Worm (Caenorhabditis elegans): ENCODE results near the gene srh-8.

srh-8 gene

ce11 chrV:4005219-4005618 is at the start of gene srh-8:
Gene srh-8 (plus strand): TSS chrV:4005519.
- TF ChIP-seq aha-1 (tag) (peak; percentile 25), pha-4 (GFP tag; IDR thresholded peaks at IDR 0.05) (no peak), pha-4 (tag; optimal IDR thresholded peaks at IDR 0.05) (no peak)

DNA sequence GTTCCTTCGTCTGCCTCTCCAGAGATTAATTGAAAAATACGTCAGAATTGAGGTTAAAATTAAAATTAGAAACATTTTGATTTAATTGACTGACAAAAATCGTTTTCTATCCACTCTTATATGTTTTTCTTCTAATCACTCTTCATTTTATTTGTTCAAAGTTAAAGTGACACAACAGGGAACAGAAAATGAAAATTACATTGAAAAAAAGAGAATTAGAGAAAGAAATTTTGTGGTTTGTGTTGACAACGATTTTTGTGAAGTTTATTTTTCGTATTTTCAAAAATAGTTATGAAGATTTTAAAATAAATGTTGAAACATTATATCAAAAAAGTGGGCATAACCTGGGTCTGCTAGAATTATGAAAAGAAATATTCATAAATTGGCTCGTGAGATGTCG is 47.7 kb upstream of the srh-8 start, which contains the start of gene cyp-34A5:
Gene cyp-34A5 (minus strand): TSS at position 101 of the 400 bp plus-strand sequence.
- TF ChIP-seq dmd-8 (GFP tag; IDR thresholded peaks at IDR 0.05) (no peak), ceh-32 (tag; optimal IDR thresholded peaks at IDR 0.05; ENCODE audit: poor library complexity) (no peak), ama-1 (optimal IDR thresholded peaks at IDR 0.05) (no peak), sdz-12 (GFP tag; optimal IDR thresholded peaks at IDR 0.05) (no peak), aha-1 (tag) (no peak), nhr-77 (tag; optimal IDR thresholded peaks at IDR 0.05) (no peak), zip-11 (GFP tag; IDR thresholded peaks at IDR 0.05) (no peak), lin-38 (GFP tag; IDR thresholded peaks at IDR 0.05) (no peak), nhr-28 (tag; optimal IDR thresholded peaks at IDR 0.05) (peak; percentile 49)

DNA sequence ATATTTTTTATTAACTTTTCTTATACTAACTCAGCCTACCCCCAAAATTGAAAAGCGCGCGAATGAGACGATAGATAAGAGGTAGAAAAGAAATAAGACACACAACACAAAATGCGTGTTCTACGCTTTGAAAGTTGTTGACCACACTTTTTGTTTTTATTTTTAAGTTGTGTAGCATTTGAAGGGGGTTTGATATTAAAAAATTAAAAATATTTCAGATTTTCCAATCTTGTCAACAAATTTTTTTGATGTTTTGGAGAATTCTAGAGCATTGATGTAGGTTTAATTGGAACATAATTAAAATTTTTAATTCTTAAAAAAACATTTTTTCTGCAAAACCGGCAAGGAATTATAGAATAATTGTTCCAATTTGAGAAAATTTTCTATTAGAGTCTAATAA is 44.1 kb upstream of the srh-8 start, which contains the start of gene cyp-34A6:
Gene cyp-34A6 (minus strand): TSS at position 101 of the 400 bp plus-strand sequence.
- TF ChIP-seq daf-16 (GFP tag; optimal IDR thresholded peaks at IDR 0.05) (no peak), daf-16 (tag; optimal IDR thresholded peaks at IDR 0.05) (peak; percentile 49), madf-5 (GFP tag; IDR thresholded peaks at IDR 0.05) (no peak)

- TF ChIP-seq cey-2 (tag; optimal IDR thresholded peaks at IDR 0.05; ENCODE audit: borderline replicate concordance, insufficient read depth) (no peak), R02D3.7 (tag; optimal IDR thresholded peaks at IDR 0.05) (no peak), zip-2 (tag; optimal IDR thresholded peaks at IDR 0.05) (no peak), nhr-28 (tag; optimal IDR thresholded peaks at IDR 0.05) (peak; percentile 42), nhr-102 (tag; optimal IDR thresholded peaks at IDR 0.05) (no peak)
Measured at ce11 chrV:3963715-3964114, 41.6 kb upstream of the srh-8 start, which contains the start of gene cyp-34A7. Gene cyp-34A7 (minus strand): TSS chrV:3963815.

- TF ChIP-seq nhr-28 (tag; optimal IDR thresholded peaks at IDR 0.05) (peak; percentile 79), T20F7.1 (GFP tag; optimal IDR thresholded peaks at IDR 0.05) (no peak), dmd-6 (GFP tag; IDR thresholded peaks at IDR 0.05) (peak; percentile 52; the same call in 1 of the 2 replicates), dve-1 (tag; optimal IDR thresholded peaks at IDR 0.05; ENCODE audit: insufficient read depth) (peak; percentile 57), T26A8.4 (GFP tag; IDR thresholded peaks at IDR 0.05) (no peak), nhr-102 (tag; optimal IDR thresholded peaks at IDR 0.05) (peak; percentile 24), pqm-1 (tag; optimal IDR thresholded peaks at IDR 0.05) (no peak), nhr-77 (tag; optimal IDR thresholded peaks at IDR 0.05) (peak; percentile 84), hlh-11 (tag; optimal IDR thresholded peaks at IDR 0.05) (peak; percentile 4), daf-16 (GFP tag; optimal IDR thresholded peaks at IDR 0.05) (no peak), daf-16 (tag; optimal IDR thresholded peaks at IDR 0.05) (peak; percentile 2), mdl-1 (tag; optimal IDR thresholded peaks at IDR 0.05) (peak in 1 of 2 experiments; percentile 24)
Measured at ce11 chrV:3967762-3968161, 37.6 kb upstream of the srh-8 start, which contains the start of gene cyp-34A8. Gene cyp-34A8 (minus strand): TSS chrV:3967823.

DNA sequence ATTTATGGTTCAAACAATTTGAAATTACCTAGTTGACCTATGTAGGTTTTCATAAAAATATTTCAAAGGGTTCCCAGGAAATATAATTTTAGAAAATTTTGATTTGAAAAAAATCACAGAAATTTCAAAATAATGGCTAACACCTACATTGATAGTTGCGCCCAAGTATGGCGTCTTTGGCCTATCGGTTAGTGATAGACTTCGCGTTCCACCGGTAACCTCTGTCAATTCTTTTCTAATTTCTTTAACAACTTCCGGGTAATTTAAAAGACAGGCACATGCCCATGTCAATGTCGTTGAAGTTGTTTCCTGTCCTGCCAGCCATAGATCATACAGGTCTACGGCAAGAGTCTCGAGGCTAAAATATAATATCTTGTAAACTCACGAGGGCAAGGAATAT is 36.4 kb upstream of the srh-8 start:
- TF ChIP-seq dpl-1 (GFP tag; optimal IDR thresholded peaks at IDR 0.05) (no peak), spr-1 (tag; optimal IDR thresholded peaks at IDR 0.05) (no peak), arid-1 (GFP tag; conservative IDR thresholded peaks at IDR 0.05) (no peak), unc-62 (GFP tag; optimal IDR thresholded peaks at IDR 0.05 in 1 of 2) (peak in 1 of 2 experiments; percentile 95), unc-62 (tag; optimal IDR thresholded peaks at IDR 0.05) (no peak), ceh-82 (tag; optimal IDR thresholded peaks at IDR 0.05) (no peak), nhr-102 (tag; optimal IDR thresholded peaks at IDR 0.05) (no peak)

Measured in whole organism, L4 larva.